Worm (Caenorhabditis elegans) whole organism, L4/young adult: ENCODE measurements around the gene snpc-3.4.

Experiments used
- W03F9.2 ChIP-seq: fragments of 150-350 bp; optimal IDR thresholded peaks from 2 replicates; lab custom pipeline; 2014; ENCODE audit warnings: missing biosample characterization, missing genetic modification characterization
- dao-5 ChIP-seq: sonication (generic microtip); optimal IDR thresholded peaks from 2 replicates; lab custom pipeline; 2016; ENCODE audit warnings: missing genotype, missing genetic modification characterization, moderate library complexity, missing compliant biosample characterization
- him-1 ChIP-seq: sonication (generic microtip); optimal IDR thresholded peaks from 2 replicates; lab custom pipeline; 2016; ENCODE audit warnings: missing genotype, missing genetic modification reagents, missing genetic modification characterization, missing compliant biosample characterization

The snpc-3.4 gene

DNA sequence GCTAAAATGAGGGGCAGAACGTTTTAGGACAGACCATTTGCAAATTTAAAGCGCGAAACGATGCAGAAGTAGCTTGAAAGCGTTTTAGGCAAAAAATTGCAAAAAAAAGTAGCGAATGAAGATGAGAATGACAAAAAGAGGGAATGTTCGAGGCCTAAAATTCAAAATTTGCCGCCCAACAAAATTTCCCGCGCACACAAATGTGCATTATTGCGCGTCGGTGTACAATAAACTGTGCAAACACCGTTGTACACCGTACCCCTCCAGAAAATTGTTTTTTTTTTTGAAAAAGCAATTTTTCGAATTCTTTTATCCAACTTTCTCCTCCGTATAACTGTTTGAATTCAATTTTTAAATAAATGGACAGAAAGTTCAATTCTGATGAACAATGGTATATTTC lies at the start of gene snpc-3.4:
snpc-3.4 (plus strand) TSS at position 237 of the 400 bp plus-strand sequence.
- peak; percentile 76 for TF ChIP-seq W03F9.2
- TF ChIP-seq dao-5 (tag; lab: Kevin White, UChicago): no peak
- TF ChIP-seq him-1 (tag; lab: Kevin White, UChicago): peak; percentile 50

DNA sequence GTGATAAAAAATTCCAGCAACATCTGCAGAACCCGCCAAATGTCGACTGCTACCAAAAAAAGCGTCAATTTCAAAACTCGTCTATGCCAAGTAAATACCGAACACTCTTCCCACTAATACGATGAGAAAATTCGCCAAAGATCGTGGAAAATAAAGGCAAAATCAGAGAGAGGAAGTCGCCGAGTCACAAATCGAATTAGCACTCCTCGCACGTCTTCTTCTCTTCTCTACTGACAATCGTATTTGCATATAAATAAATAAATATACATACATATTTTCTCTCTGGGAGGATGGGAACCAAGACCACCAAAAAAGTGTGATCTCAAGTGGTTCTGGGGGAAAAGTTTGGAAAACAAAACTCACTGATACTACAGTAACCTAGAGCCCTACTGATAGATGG lies 49.4 kb upstream of the snpc-3.4 start:
- TF ChIP-seq W03F9.2 (no peak), dao-5 (tag; lab: Kevin White, UChicago) (no peak), him-1 (tag; lab: Kevin White, UChicago) (no peak)

DNA sequence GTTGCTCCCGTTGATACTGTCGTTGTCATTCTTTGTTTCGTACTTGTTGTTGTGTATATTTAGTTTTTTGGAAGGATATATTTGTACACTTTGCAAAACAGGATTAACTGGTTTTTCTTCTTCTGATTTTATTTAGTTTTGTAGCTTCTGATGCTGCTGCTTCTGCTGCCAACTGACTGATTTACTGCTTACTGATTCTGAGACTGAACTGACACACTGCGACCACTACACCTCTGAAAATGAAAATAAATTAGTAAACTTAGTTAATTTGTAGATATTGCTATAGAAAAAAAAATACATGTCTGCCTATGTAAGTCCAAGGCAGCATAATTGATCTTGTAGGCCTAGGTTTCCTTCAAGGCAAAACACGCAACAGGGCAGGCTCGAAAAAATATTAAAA lies 47.1 kb upstream of the snpc-3.4 start, which contains the start of gene R10E9.4:
R10E9.4 (minus strand) TSS at position 101 of the 400 bp plus-strand sequence.
- TF ChIP-seq dao-5 (tag; lab: Kevin White, UChicago) (no peak), him-1 (tag; lab: Kevin White, UChicago) (no peak), W03F9.2 (no peak)

ce11 chrIII:3974503-3974902 lies 45.3 kb upstream of the snpc-3.4 start:
- TF ChIP-seq dao-5 (tag; lab: Kevin White, UChicago) (no peak), W03F9.2 (no peak), him-1 (tag; lab: Kevin White, UChicago) (no peak)

DNA sequence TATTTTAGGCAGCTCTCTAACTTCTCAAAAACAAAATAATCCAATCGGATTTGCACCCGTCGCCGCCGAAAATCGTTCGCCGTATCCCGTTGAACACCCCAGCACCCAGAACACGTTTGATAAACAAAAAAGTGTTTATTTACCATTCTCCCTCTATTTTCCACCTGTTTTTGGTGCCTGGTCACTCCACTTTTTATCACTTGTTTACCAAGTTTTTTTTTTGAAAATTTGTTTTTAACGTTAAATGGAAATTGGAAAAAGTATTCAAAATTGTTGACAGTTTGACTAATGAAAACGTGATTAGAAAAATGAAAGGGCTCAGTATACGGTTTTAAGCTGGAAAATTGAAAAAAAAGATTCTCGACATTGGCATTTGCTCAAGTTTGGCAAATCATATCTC lies 44.8 kb upstream of the snpc-3.4 start:
- no peak for TF ChIP-seq W03F9.2
- TF ChIP-seq dao-5 (tag; lab: Kevin White, UChicago): no peak
- no peak for TF ChIP-seq him-1 (tag; lab: Kevin White, UChicago)

DNA sequence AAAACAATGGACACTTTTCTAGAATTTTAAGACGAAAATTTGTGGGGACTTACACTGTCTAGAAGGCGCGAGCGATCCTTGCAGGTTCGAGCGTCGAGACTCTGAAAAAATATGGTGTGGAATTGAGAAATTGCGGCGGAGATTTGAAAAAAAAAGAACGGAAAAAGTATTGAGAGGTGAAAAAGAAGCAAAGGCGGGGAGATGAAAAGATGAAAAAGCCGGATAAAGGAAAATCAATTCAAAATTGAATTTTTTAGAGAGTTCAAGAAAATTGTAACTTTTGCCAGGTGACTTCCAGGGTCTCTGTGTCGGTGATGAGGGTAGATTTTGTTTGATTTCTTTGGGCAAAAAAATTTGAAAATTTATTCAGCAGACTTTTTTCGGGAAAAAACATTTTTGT lies 43.5 kb upstream of the snpc-3.4 start, which contains the start of gene msi-1:
msi-1 (minus strand) TSS at position 101 of the 400 bp plus-strand sequence.
- TF ChIP-seq dao-5 (tag; lab: Kevin White, UChicago): no peak
- no peak for TF ChIP-seq W03F9.2
- TF ChIP-seq him-1 (tag; lab: Kevin White, UChicago): no peak

DNA sequence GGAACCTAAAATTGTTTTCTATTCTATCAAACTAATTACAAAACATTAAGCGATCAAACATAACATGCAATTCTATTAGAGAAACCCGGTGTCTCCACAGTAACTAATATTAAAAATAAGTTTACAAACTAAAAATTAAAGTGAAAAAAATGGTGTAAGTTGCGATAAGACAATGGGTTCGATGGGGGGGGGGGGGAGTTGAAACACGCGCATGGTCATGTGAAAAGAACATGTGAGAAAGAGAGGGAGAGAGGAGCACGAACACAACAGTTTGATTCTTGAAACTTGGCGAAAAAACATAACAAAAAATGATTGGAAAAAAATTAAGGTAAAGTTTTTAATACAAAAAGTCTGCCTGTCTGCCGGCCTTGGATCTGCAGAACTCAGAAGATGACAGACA lies 42.8 kb upstream of the snpc-3.4 start:
- TF ChIP-seq dao-5 (tag; lab: Kevin White, UChicago): no peak
- no peak for TF ChIP-seq him-1 (tag; lab: Kevin White, UChicago)
- TF ChIP-seq W03F9.2: no peak

DNA sequence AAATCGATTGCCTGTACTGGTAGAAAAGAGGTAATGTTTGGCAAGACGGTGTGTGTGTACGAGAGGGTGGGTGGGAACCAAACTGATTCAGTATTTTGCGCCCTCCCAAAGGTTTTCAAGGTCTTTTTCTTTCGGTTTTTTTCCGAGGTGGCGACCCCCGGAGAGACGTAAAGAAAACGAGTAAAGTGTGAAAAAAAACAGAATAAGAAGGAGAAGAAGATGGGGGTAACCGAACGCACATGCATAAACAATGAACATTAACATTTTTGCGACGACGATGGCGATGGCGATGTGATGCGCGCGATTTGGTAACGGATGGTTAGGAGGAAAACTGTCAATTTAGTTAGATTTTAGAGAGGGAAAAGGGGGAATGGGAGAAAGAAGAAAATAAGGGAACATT lies 41.4 kb upstream of the snpc-3.4 start:
- TF ChIP-seq him-1 (tag; lab: Kevin White, UChicago) (no peak), W03F9.2 (no peak), dao-5 (tag; lab: Kevin White, UChicago) (no peak)

DNA sequence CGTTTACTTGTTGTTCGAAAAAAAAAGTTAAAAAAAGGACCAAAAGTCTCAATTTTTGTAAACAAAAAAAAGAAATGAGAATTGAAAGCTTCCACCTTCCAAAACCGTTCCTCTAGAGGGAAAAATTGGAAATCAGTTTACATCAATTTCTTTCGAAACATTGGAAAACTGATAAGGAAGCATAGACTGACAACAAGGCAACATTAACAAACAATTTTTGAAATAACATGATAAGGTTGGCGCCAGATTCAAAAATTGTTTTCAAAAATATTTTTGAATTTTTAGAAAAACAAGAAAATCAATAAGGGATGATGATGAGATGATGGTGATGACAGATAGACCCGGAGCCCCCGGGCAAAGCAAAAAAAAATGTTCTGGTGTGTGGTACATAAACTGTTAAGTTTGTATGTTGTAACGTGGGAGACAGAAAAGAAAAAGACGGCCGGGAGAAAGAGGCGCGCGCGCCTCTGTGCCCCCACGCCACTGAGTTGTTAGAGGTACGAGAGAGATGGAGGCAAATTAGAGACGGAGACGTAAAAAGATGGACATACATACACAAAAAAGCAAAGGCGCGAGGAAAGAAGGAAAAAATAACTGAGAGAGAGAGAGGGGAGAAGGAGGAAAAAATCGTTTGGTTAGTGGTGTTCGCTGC lies 39.7 kb upstream of the snpc-3.4 start:
- TF ChIP-seq him-1 (tag; lab: Kevin White, UChicago): no peak
- TF ChIP-seq dao-5 (tag; lab: Kevin White, UChicago): no peak
- TF ChIP-seq W03F9.2: peak; percentile 46

ce11 chrIII:3984049-3984484 lies 35.8 kb upstream of the snpc-3.4 start:
- peak; percentile 69 for TF ChIP-seq him-1 (tag; lab: Kevin White, UChicago)
- no peak for TF ChIP-seq W03F9.2
- no peak for TF ChIP-seq dao-5 (tag; lab: Kevin White, UChicago)

ce11 chrIII:3986368-3986767 lies 33.5 kb upstream of the snpc-3.4 start, which contains the start of gene Y1A5A.1:
Gene Y1A5A.1, minus strand, starts transcription at chrIII:3986661.
- TF ChIP-seq him-1 (tag; lab: Kevin White, UChicago) (no peak), dao-5 (tag; lab: Kevin White, UChicago) (no peak), W03F9.2 (no peak)

DNA sequence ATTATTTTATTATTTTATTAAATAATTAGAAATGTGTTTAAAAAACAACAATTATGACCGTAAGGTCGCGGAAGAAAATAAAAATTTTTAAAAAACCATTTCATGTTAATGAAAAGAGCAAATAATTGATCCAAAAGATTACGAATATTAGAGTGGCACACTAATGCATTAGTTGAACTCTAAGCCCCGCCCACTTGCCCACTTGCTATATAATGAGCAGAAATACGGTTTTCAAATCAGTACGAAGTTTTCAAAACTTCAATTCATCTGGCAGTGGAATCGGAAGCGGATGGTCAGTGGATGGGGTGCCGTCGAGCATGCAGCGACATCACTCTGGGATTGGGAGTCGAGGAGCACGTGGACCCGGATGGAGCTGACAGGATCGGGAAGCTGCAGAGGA lies 32.1 kb upstream of the snpc-3.4 start, which contains the start of gene C36E8.6:
C36E8.6 (plus strand) TSS at position 301 of the 400 bp plus-strand sequence.
- no peak for TF ChIP-seq dao-5 (tag; lab: Kevin White, UChicago)
- no peak for TF ChIP-seq W03F9.2
- TF ChIP-seq him-1 (tag; lab: Kevin White, UChicago): no peak

DNA sequence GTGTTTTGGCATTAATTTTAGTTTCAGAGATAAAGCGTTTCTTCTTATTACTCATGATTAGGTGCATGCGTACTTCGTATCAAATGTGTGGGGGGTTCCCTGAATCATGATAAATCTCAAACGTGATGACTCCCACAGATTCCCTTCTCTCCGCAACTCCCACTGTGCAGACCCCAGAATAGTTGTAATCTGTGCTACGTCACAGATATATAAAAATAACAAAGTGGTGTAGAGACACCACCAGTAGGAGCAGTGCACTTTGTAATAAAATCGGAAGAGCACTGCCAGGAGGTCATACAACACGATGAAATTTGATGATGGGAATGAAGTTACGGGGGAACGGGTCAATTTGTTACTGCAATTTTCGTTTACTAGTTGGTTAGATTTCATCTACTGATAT lies 28.5 kb upstream of the snpc-3.4 start:
- TF ChIP-seq W03F9.2 (no peak), dao-5 (tag; lab: Kevin White, UChicago) (no peak), him-1 (tag; lab: Kevin White, UChicago) (no peak)

- TF ChIP-seq W03F9.2 (no peak), dao-5 (tag; lab: Kevin White, UChicago) (no peak), him-1 (tag; lab: Kevin White, UChicago) (no peak)
Measured at ce11 chrIII:3992089-3992488, 27.7 kb upstream of the snpc-3.4 start, which contains the start of gene glb-11. Gene glb-11, minus strand, starts transcription at chrIII:3992189.
